Worm (Caenorhabditis elegans): Measurements from ENCODE around the gene C04E12.4.

DNA sequence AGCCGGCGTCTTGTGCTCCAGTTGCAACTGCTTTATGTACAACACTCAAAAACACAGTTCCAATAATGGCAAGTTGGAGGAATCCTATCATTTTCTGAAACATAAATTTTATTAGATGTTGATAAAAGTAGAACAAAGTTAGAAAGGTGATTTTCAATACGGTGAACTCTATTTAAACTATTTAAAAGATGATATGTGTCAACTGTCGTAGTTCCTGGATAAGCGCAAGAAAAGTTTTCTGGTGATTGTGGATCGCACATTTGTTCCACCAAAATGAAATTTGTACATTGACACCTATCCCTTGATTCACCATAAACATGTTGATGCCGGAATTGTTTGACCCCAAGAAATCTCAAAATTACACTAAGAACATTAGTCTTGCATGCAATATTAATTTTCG, 30.6 kb upstream of the C04E12.4 start, which contains the start of gene C17B7.9:
- no peak for TF ChIP-seq B0310.2 (tag; optimal IDR thresholded peaks at IDR 0.05)
- TF ChIP-seq flt-1 (GFP tag; IDR thresholded peaks at IDR 0.05): no peak
- no peak for TF ChIP-seq ama-1 (optimal IDR thresholded peaks at IDR 0.05)
- no peak for TF ChIP-seq tra-4 (tag; optimal IDR thresholded peaks at IDR 0.05)
- TF ChIP-seq ets-7 (tag; optimal IDR thresholded peaks at IDR 0.05): no peak
- TF ChIP-seq hmbx-1 (tag; optimal IDR thresholded peaks at IDR 0.05): no peak
- no peak for TF ChIP-seq hmg-4 (GFP tag; optimal IDR thresholded peaks at IDR 0.05)
